Worm (Caenorhabditis elegans) whole organism, mixed stage, embryonic: Measurements from ENCODE around the gene F28C10.3.

Experiments
- bed-3 ChIP-seq: fragments of 200-800 bp; sonication (Bioruptor generic); optimal IDR thresholded peaks from 3 replicates; lab custom pipeline; 2018; ENCODE audit warnings: mild to moderate bottlenecking, missing genetic modification characterization, moderate library complexity, missing compliant biosample characterization
- blmp-1 ChIP-seq: fragments of 150-350 bp; optimal IDR thresholded peaks from 2 replicates; lab custom pipeline; 2014; ENCODE audit warnings: missing biosample characterization, missing genetic modification characterization
- ceh-83 ChIP-seq: fragments of 200-800 bp; sonication (Bioruptor generic); optimal IDR thresholded peaks from 2 replicates; lab custom pipeline; 2018; ENCODE audit warnings: mild to moderate bottlenecking, missing genetic modification characterization, missing compliant biosample characterization
- ces-1 ChIP-seq: fragments of 150-350 bp; optimal IDR thresholded peaks from 2 replicates; lab custom pipeline; 2014; ENCODE audit warnings: missing biosample characterization, missing genetic modification reagents, missing genetic modification characterization
- nhr-237 ChIP-seq: fragments of 150-350 bp; optimal IDR thresholded peaks from 2 replicates; lab custom pipeline; 2014; ENCODE audit warnings: missing biosample characterization, missing genetic modification characterization
- tbx-8 ChIP-seq: fragments of 200-800 bp; sonication (Bioruptor generic); optimal IDR thresholded peaks from 2 replicates; lab custom pipeline; 2018; ENCODE audit warnings: mild to moderate bottlenecking, missing genetic modification characterization, moderate library complexity, missing compliant biosample characterization

Gene F28C10.3

DNA sequence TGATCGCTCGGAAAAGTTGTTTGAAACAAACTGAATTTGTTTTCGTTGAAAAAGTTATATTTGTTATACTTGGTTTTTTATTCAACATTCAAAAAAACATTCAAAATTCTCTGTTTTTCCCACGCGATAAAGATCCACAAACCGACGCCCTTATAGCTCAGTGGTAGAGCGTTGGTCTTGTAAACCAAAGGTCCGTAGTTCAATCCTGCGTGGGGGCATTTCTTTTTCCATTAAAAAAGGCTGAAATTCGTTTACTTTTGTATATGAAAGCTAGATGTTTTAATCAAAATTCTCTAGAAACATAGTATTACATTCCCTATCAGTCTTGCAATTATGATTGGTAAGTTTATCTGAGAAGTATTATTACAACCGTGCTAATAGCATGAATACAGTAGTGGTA, 48.0 kb downstream of the F28C10.3 start:
- no peak for TF ChIP-seq blmp-1
- no peak for TF ChIP-seq bed-3 (GFP tag; lab: Kevin White, UChicago)
- no peak for TF ChIP-seq tbx-8 (GFP tag; lab: Kevin White, UChicago)
- no peak for TF ChIP-seq ceh-83 (GFP tag; lab: Kevin White, UChicago)
- TF ChIP-seq ces-1 (GFP tag; lab: Kevin White, UChicago), result no peak
- no peak for TF ChIP-seq nhr-237 (tag; lab: Kevin White, UChicago)
